Fruit fly (Drosophila melanogaster) whole organism, embryonic: Measurements from ENCODE around the gene Btnd.

Experiments
- Bgb ChIP-seq: fragments of 200-800 bp; sonication (Bioruptor generic); IDR thresholded peaks from 2 replicates; pipeline ENCODE4 v1.3.6; 2022; ENCODE audit warnings: missing biosample characterization, missing genetic modification characterization; ENCODE audit not compliant: partially characterized antibody
- CG10209 ChIP-seq: fragments of 200-800 bp; sonication (Bioruptor generic); optimal IDR thresholded peaks from 3 replicates; lab custom pipeline; 2017; ENCODE audit warnings: missing biosample characterization, mild to moderate bottlenecking, missing genetic modification characterization, missing genetic modification reagents
- CG10321 ChIP-seq: fragments of 200-800 bp; sonication (Bioruptor generic); IDR thresholded peaks from 2 replicates; pipeline ENCODE4 v1.3.6; 2022; ENCODE audit warnings: missing biosample characterization, missing genetic modification characterization
- CG11093 ChIP-seq: fragments of 200-800 bp; sonication (Bioruptor generic); IDR thresholded peaks from 3 replicates; pipeline ENCODE4 v1.3.6; 2022; ENCODE audit warnings: missing biosample characterization, missing genetic modification characterization
- CG11696 ChIP-seq: fragments of 200-800 bp; sonication (Bioruptor generic); IDR thresholded peaks from 2 replicates; pipeline ENCODE4 v1.3.6; 2022; ENCODE audit warnings: missing biosample characterization, missing genetic modification characterization
- CG12219 ChIP-seq: fragments of 200-800 bp; sonication (Bioruptor generic); optimal IDR thresholded peaks from 3 replicates; lab custom pipeline; 2018; ENCODE audit warnings: missing biosample characterization, mild to moderate bottlenecking, missing genetic modification characterization
- CG15514 ChIP-seq: fragments of 200-800 bp; sonication (Bioruptor generic); optimal IDR thresholded peaks from 3 replicates; lab custom pipeline; 2017; ENCODE audit warnings: missing biosample characterization, missing genetic modification characterization, mild to moderate bottlenecking, moderate library complexity, missing genetic modification reagents
- CG1647 ChIP-seq: fragments of 200-800 bp; sonication (Bioruptor generic); optimal IDR thresholded peaks from 3 replicates; lab custom pipeline; 2016; ENCODE audit warnings: missing biosample characterization, missing genetic modification characterization
- CG16779 ChIP-seq: fragments of 200-800 bp; sonication (Bioruptor generic); IDR thresholded peaks from 2 replicates; pipeline ENCODE4 v1.3.6; 2022; ENCODE audit warnings: missing biosample characterization, missing genetic modification characterization
- CG17385 ChIP-seq: fragments of 200-800 bp; sonication (Bioruptor generic); optimal IDR thresholded peaks from 3 replicates; lab custom pipeline; 2018; ENCODE audit warnings: missing biosample characterization, mild to moderate bottlenecking, missing genetic modification characterization
- CG1832 ChIP-seq: fragments of 200-800 bp; sonication (Bioruptor generic); optimal IDR thresholded peaks from 2 replicates; lab custom pipeline; 2017; ENCODE audit warnings: missing biosample characterization, mild to moderate bottlenecking, missing genetic modification characterization, inconsistent platforms
- CG32532 ChIP-seq: fragments of 200-800 bp; sonication (Bioruptor generic); IDR thresholded peaks from 2 replicates; pipeline ENCODE4 v1.3.6; 2022; ENCODE audit warnings: missing biosample characterization, missing genetic modification characterization
- CG3281 ChIP-seq: fragments of 200-800 bp; sonication (Bioruptor generic); optimal IDR thresholded peaks from 3 replicates; lab custom pipeline; 2017; ENCODE audit warnings: missing biosample characterization, mild to moderate bottlenecking, missing genetic modification characterization
- CG33557 ChIP-seq: fragments of 200-800 bp; sonication (Bioruptor generic); optimal IDR thresholded peaks from 2 replicates; lab custom pipeline; 2019; ENCODE audit warnings: missing biosample characterization, mild to moderate bottlenecking, missing genetic modification characterization, moderate library complexity
- CG4730 ChIP-seq: fragments of 200-800 bp; sonication (Bioruptor generic); IDR thresholded peaks from 2 replicates; pipeline ENCODE4 v1.3.6; 2022; ENCODE audit warnings: missing biosample characterization, missing genetic modification characterization
- CG5180 ChIP-seq: fragments of 200-800 bp; sonication (Bioruptor generic); optimal IDR thresholded peaks from 3 replicates; lab custom pipeline; 2017; ENCODE audit warnings: missing biosample characterization, missing genetic modification characterization, mild to moderate bottlenecking, moderate library complexity, missing genetic modification reagents
- CG6683 ChIP-seq: fragments of 200-800 bp; sonication (Bioruptor generic); optimal IDR thresholded peaks from 2 replicates; lab custom pipeline; 2017; ENCODE audit warnings: missing biosample characterization, mild to moderate bottlenecking, missing genetic modification characterization, missing genetic modification reagents
- CG7839 ChIP-seq: fragments of 200-800 bp; sonication (Bioruptor generic); optimal IDR thresholded peaks from 3 replicates; lab custom pipeline; 2018; ENCODE audit warnings: missing biosample characterization, mild to moderate bottlenecking, missing genetic modification characterization, moderate library complexity
- CG7928 ChIP-seq: fragments of 200-800 bp; sonication (Bioruptor generic); optimal IDR thresholded peaks from 2 replicates; lab custom pipeline; 2017; ENCODE audit warnings: missing biosample characterization, mild to moderate bottlenecking, missing genetic modification characterization
- CG8290 ChIP-seq, 3 experiments: fragments of 200-800 bp; sonication (Bioruptor generic); optimal IDR thresholded peaks; 2 replicates each; lab custom pipeline; 2016 to 2019; ENCODE audit warnings: missing biosample characterization in 3 of 3, missing genetic modification characterization in 3 of 3, mild to moderate bottlenecking in 2 of 3, moderate library complexity in 1 of 3
- Camta ChIP-seq: fragments of 200-800 bp; sonication (Bioruptor generic); optimal IDR thresholded peaks from 2 replicates; lab custom pipeline; 2016; ENCODE audit warnings: missing biosample characterization, missing genetic modification characterization
- CkIIα-i1 ChIP-seq: fragments of 200-800 bp; sonication (Bioruptor generic); IDR thresholded peaks from 2 replicates; pipeline ENCODE4 v1.3.6; 2022; ENCODE audit warnings: missing biosample characterization, missing genetic modification characterization
- Dp ChIP-seq: fragments of 200-800 bp; sonication (Bioruptor generic); optimal IDR thresholded peaks from 2 replicates; lab custom pipeline; 2018; ENCODE audit warnings: missing biosample characterization, mild to moderate bottlenecking, missing genetic modification characterization, moderate library complexity
- E2f2 ChIP-seq: fragments of 200-800 bp; sonication (Bioruptor generic); IDR thresholded peaks from 2 replicates; pipeline ENCODE4 v1.3.6; 2022; ENCODE audit warnings: missing biosample characterization, missing genetic modification characterization
- Ets65A ChIP-seq: fragments of 200-800 bp; sonication (Bioruptor generic); peaks from one replicate; lab custom pipeline; 2016; ENCODE audit warnings: missing biosample characterization, missing genetic modification characterization
- Lim3 ChIP-seq: fragments of 200-800 bp; sonication (Bioruptor generic); IDR thresholded peaks from 2 replicates; pipeline ENCODE4 v1.3.6; 2022; ENCODE audit warnings: missing biosample characterization, missing genetic modification characterization
- Myb ChIP-seq: fragments of 200-800 bp; sonication (Bioruptor generic); optimal IDR thresholded peaks from 2 replicates; lab custom pipeline; 2016; ENCODE audit warnings: missing biosample characterization, missing genetic modification characterization
- Oaz ChIP-seq: fragments of 200-800 bp; sonication (Bioruptor generic); IDR thresholded peaks from 2 replicates; pipeline ENCODE4 v1.3.6; 2022; ENCODE audit warnings: missing biosample characterization, missing genetic modification characterization
- Pdp1 ChIP-seq, 2 experiments: fragments of 200-800 bp; sonication (Bioruptor generic); optimal IDR thresholded peaks; 3 replicates each; lab custom pipeline; 2016; ENCODE audit warnings: missing biosample characterization in 2 of 2, missing genetic modification characterization in 2 of 2, mild to moderate bottlenecking in 1 of 2, moderate library complexity in 1 of 2
- Vsx1 ChIP-seq: fragments of 200-800 bp; sonication (Bioruptor generic); optimal IDR thresholded peaks from 2 replicates; lab custom pipeline; 2017; ENCODE audit warnings: missing biosample characterization, mild to moderate bottlenecking, missing genetic modification characterization, missing genetic modification reagents
- aop ChIP-seq: fragments of 200-800 bp; sonication (Bioruptor generic); IDR thresholded peaks from 2 replicates; pipeline ENCODE4 v1.3.6; 2022; ENCODE audit warnings: missing biosample characterization, missing genetic modification characterization
- ato ChIP-seq: fragments of 200-800 bp; sonication (Bioruptor generic); IDR thresholded peaks from 2 replicates; pipeline ENCODE4 v1.3.6; 2022; ENCODE audit warnings: missing biosample characterization, missing genetic modification characterization; ENCODE audit not compliant: partially characterized antibody
- bbx ChIP-seq: fragments of 200-800 bp; sonication (Bioruptor generic); IDR thresholded peaks from 2 replicates; pipeline ENCODE4 v1.3.6; 2022; ENCODE audit warnings: missing biosample characterization, missing genetic modification characterization; ENCODE audit not compliant: partially characterized antibody
- emc ChIP-seq: fragments of 200-800 bp; sonication (Bioruptor generic); optimal IDR thresholded peaks from 2 replicates; lab custom pipeline; 2016; ENCODE audit warnings: missing biosample characterization, missing genetic modification characterization
- ftz-f1 ChIP-seq: fragments of 200-800 bp; sonication (Bioruptor generic); optimal IDR thresholded peaks from 2 replicates; lab custom pipeline; 2016; ENCODE audit warnings: missing biosample characterization, missing genetic modification characterization
- gsb-n ChIP-seq: fragments of 200-800 bp; sonication (Bioruptor generic); optimal IDR thresholded peaks from 3 replicates; lab custom pipeline; 2018; ENCODE audit warnings: missing biosample characterization, mild to moderate bottlenecking, missing genetic modification characterization
- hb ChIP-seq: fragments of 200-800 bp; sonication (Bioruptor generic); IDR thresholded peaks from 3 replicates; pipeline ENCODE4 v1.3.6; 2022; ENCODE audit warnings: missing biosample characterization, missing genetic modification characterization; ENCODE audit not compliant: partially characterized antibody
- hth ChIP-seq: fragments of >200 bp; optimal IDR thresholded peaks from 2 replicates; lab custom pipeline; 2017; ENCODE audit warnings: inconsistent platforms
- kah ChIP-seq: fragments of 200-800 bp; sonication (Bioruptor generic); optimal IDR thresholded peaks from 2 replicates; lab custom pipeline; 2018; ENCODE audit warnings: missing biosample characterization, mild to moderate bottlenecking, missing genetic modification characterization
- maf-S ChIP-seq: fragments of 200-800 bp; sonication (Bioruptor generic); optimal IDR thresholded peaks from 2 replicates; lab custom pipeline; 2016; ENCODE audit warnings: missing biosample characterization, missing genetic modification characterization
- nau ChIP-seq: fragments of 200-800 bp; sonication (Bioruptor generic); optimal IDR thresholded peaks from 3 replicates; lab custom pipeline; 2017; ENCODE audit warnings: missing biosample characterization, mild to moderate bottlenecking, missing genetic modification characterization, missing genetic modification reagents
- pita ChIP-seq: fragments of 200-800 bp; sonication (Bioruptor generic); optimal IDR thresholded peaks from 2 replicates; lab custom pipeline; 2017; ENCODE audit warnings: missing biosample characterization, mild to moderate bottlenecking, missing genetic modification characterization
- psq ChIP-seq: fragments of 200-800 bp; sonication (Bioruptor generic); optimal IDR thresholded peaks from 2 replicates; lab custom pipeline; 2017; ENCODE audit warnings: missing biosample characterization, missing genetic modification characterization
- scrt ChIP-seq: fragments of 200-800 bp; sonication (Bioruptor generic); optimal IDR thresholded peaks from 2 replicates; lab custom pipeline; 2018; ENCODE audit warnings: missing biosample characterization, mild to moderate bottlenecking, missing genetic modification characterization, moderate library complexity
- seq ChIP-seq: fragments of 200-800 bp; sonication (Bioruptor generic); IDR thresholded peaks from 2 replicates; pipeline ENCODE4 v1.3.6; 2022; ENCODE audit warnings: missing biosample characterization, missing genetic modification characterization
- sim ChIP-seq: fragments of 200-800 bp; sonication (Bioruptor generic); IDR thresholded peaks from 2 replicates; pipeline ENCODE4 v1.3.6; 2022; ENCODE audit warnings: missing biosample characterization, missing genetic modification characterization
- slbo ChIP-seq: fragments of 200-800 bp; sonication (Bioruptor generic); IDR thresholded peaks from 2 replicates; pipeline ENCODE4 v1.3.6; 2022; ENCODE audit warnings: missing biosample characterization, missing genetic modification characterization
- sug ChIP-seq: fragments of 200-800 bp; optimal IDR thresholded peaks from 2 replicates; lab custom pipeline; 2019; ENCODE audit warnings: missing biosample characterization, mild to moderate bottlenecking, missing genetic modification characterization, moderate library complexity
- tap ChIP-seq: fragments of 200-800 bp; optimal IDR thresholded peaks from 3 replicates; lab custom pipeline; 2019; ENCODE audit warnings: missing biosample characterization, mild to moderate bottlenecking, missing genetic modification characterization, moderate library complexity
- tgo ChIP-seq: fragments of 200-800 bp; sonication (Bioruptor generic); IDR thresholded peaks from 3 replicates; pipeline ENCODE4 v1.3.6; 2022; ENCODE audit warnings: missing biosample characterization, missing genetic modification characterization

The Btnd gene

dm6 chrX:6265456-6265877 lies 46.3 kb upstream of the Btnd start (continued):
- TF ChIP-seq maf-S (GFP tag; lab: Kevin White, UChicago) (peak; percentile 94), CkIIα-i1 (GFP tag; lab: Robert Waterston, UW) (peak; percentile 70; the same call in 1 of the 2 replicates), ato (GFP tag; lab: Robert Waterston, UW) (no peak), CG7839 (tag; lab: Kevin White, UChicago) (peak; percentile 97), CG1832 (GFP tag; lab: Kevin White, UChicago) (no peak), Myb (GFP tag; lab: Kevin White, UChicago) (peak; percentile 82), CG17385 (GFP tag; lab: Kevin White, UChicago) (peak; percentile 94), tgo (peak; percentile 95), sug (peak; percentile 86), slbo (GFP tag; lab: Robert Waterston, UW) (peak; percentile 93), Ets65A (GFP tag; lab: Kevin White, UChicago) (peak; percentile 99), psq (GFP tag; lab: Kevin White, UChicago) (peak; percentile 79), hth (lab: Kevin White, UChicago) (no peak), Oaz (GFP tag; lab: Robert Waterston, UW) (peak; percentile 91), Pdp1 (GFP tag; optimal IDR thresholded peaks at IDR 0.05; lab: Kevin White, UChicago) (peak; percentile 92 to 96), seq (peak; percentile 97), CG7928 (GFP tag; lab: Kevin White, UChicago) (peak; percentile 66), pita (GFP tag; lab: Kevin White, UChicago) (no peak), CG10209 (peak; percentile 96), aop (GFP tag; lab: Robert Waterston, UW) (peak; percentile 71; the same call in 1 of the 2 replicates), scrt (GFP tag; lab: Kevin White, UChicago) (peak; percentile 85), CG15514 (peak; percentile 88), ftz-f1 (GFP tag; lab: Kevin White, UChicago) (no peak), E2f2 (GFP tag; lab: Robert Waterston, UW) (peak; percentile 84), gsb-n (tag; lab: Kevin White, UChicago) (peak; percentile 96), CG10321 (GFP tag; lab: Robert Waterston, UW) (peak; percentile 67), CG5180 (GFP tag; lab: Kevin White, UChicago) (peak; percentile 89), tap (peak; percentile 93), CG33557 (peak; percentile 65), Vsx1 (GFP tag; lab: Kevin White, UChicago) (peak; percentile 97), CG12219 (GFP tag; lab: Kevin White, UChicago) (peak; percentile 95), hb (GFP tag; lab: Robert Waterston, UW) (0 out of 3 replicates have a peak, but pooled peaks have one; percentile 36), CG11696 (peak; percentile 82), CG1647 (GFP tag; lab: Kevin White, UChicago) (peak; percentile 93), CG8290 (GFP tag; optimal IDR thresholded peaks at IDR 0.05; lab: Kevin White, UChicago) (peak; percentile 88), CG8290 (tag; optimal IDR thresholded peaks at IDR 0.05; lab: Kevin White, UChicago) (peak; percentile 49 to 84), bbx (GFP tag; lab: Robert Waterston, UW) (no peak), CG16779 (GFP tag; lab: Robert Waterston, UW) (peak; percentile 85), emc (GFP tag; lab: Kevin White, UChicago) (peak; percentile 83), nau (GFP tag; lab: Kevin White, UChicago) (peak; percentile 97), sim (GFP tag; lab: Robert Waterston, UW) (peak; percentile 87), CG32532 (GFP tag; lab: Robert Waterston, UW) (peak; percentile 86), CG3281 (GFP tag; lab: Kevin White, UChicago) (peak; percentile 95), Lim3 (GFP tag; lab: Robert Waterston, UW) (peak; percentile 87), Bgb (GFP tag; lab: Robert Waterston, UW) (no peak), kah (GFP tag; lab: Kevin White, UChicago) (peak; percentile 92), CG11093 (GFP tag; lab: Robert Waterston, UW) (peak; percentile 91), CG6683 (GFP tag; lab: Kevin White, UChicago) (peak; percentile 87), Dp (GFP tag; lab: Kevin White, UChicago) (peak; percentile 4), Camta (GFP tag; lab: Kevin White, UChicago) (peak; percentile 96), CG4730 (peak; percentile 92)
